Fruit fly (Drosophila melanogaster): Measurements from ENCODE around the gene Nhe1.

The Nhe1 gene

dm6 chr2L:139610-140009 is 33.1 kb upstream of the Nhe1 start (continued):
- TF ChIP-seq CG7839 (tag; optimal IDR thresholded peaks at IDR 0.05) = no peak
- TF ChIP-seq CG12236 (GFP tag; optimal IDR thresholded peaks at IDR 0.05) = no peak
- TF ChIP-seq NFAT (GFP tag; IDR thresholded peaks at IDR 0.05) = no peak
- no peak for TF ChIP-seq CG14441 (GFP tag; IDR thresholded peaks at IDR 0.05)
- peak; percentile 44 for TF ChIP-seq Fer1 (GFP tag; optimal IDR thresholded peaks at IDR 0.05)
- no peak for TF ChIP-seq slp2 (GFP tag; optimal IDR thresholded peaks at IDR 0.05)
- no peak for TF ChIP-seq run (tag; optimal IDR thresholded peaks at IDR 0.05)
- TF ChIP-seq CG6175 (GFP tag; IDR thresholded peaks at IDR 0.05) = no peak
- TF ChIP-seq CG1647 (GFP tag; optimal IDR thresholded peaks at IDR 0.05) = no peak
- TF ChIP-seq PHDP (tag; optimal IDR thresholded peaks at IDR 0.05) = no peak
- TF ChIP-seq CG2889 (GFP tag; IDR thresholded peaks at IDR 0.05) = no peak
- TF ChIP-seq Dek (tag; optimal IDR thresholded peaks at IDR 0.05) = no peak
- TF ChIP-seq CG9876 (GFP tag; optimal IDR thresholded peaks at IDR 0.05) = no peak
- no peak for TF ChIP-seq Bdp1 (GFP tag; optimal IDR thresholded peaks at IDR 0.05)
- TF ChIP-seq sug (tag; optimal IDR thresholded peaks at IDR 0.05) = peak; percentile 94
- TF ChIP-seq CG34376 (GFP tag; optimal IDR thresholded peaks at IDR 0.05) = peak; percentile 79
- TF ChIP-seq CG6854 (GFP tag; optimal IDR thresholded peaks at IDR 0.05) = no peak
- no peak for TF ChIP-seq Tbp (GFP tag; optimal IDR thresholded peaks at IDR 0.05)
- no peak for TF ChIP-seq gsb-n (tag; optimal IDR thresholded peaks at IDR 0.05)
- peak; percentile 19 for TF ChIP-seq Meics (GFP tag; optimal IDR thresholded peaks at IDR 0.05)
- TF ChIP-seq ems (GFP tag; optimal IDR thresholded peaks at IDR 0.05) = no peak
- TF ChIP-seq wek (GFP tag; optimal IDR thresholded peaks at IDR 0.05) = no peak
- no peak for TF ChIP-seq NfI (GFP tag; optimal IDR thresholded peaks at IDR 0.05)
- no peak for TF ChIP-seq Drgx (GFP tag; IDR thresholded peaks at IDR 0.05)
- TF ChIP-seq Lpt (GFP tag; optimal IDR thresholded peaks at IDR 0.05) = no peak
- TF ChIP-seq Dll (GFP tag; IDR thresholded peaks at IDR 0.05; ENCODE audit: partially characterized antibody) = no peak
- TF ChIP-seq zf30C (GFP tag; optimal IDR thresholded peaks at IDR 0.05) = no peak
- no peak for TF ChIP-seq tna (GFP tag; IDR thresholded peaks at IDR 0.05; ENCODE audit: partially characterized antibody)
- TF ChIP-seq nau (GFP tag; optimal IDR thresholded peaks at IDR 0.05) = no peak
- no peak for TF ChIP-seq Opbp (GFP tag; IDR thresholded peaks at IDR 0.05; ENCODE audit: partially characterized antibody)
- TF ChIP-seq bsh (GFP tag; optimal IDR thresholded peaks at IDR 0.05) = no peak
- TF ChIP-seq aop (GFP tag; IDR thresholded peaks at IDR 0.05) = no peak
- no peak for TF ChIP-seq pb (GFP tag; optimal IDR thresholded peaks at IDR 0.05)
- no peak for TF ChIP-seq Dfd (GFP tag; optimal IDR thresholded peaks at IDR 0.05)
- TF ChIP-seq sens (GFP tag) = peak; percentile 22
- TF ChIP-seq ato (GFP tag; IDR thresholded peaks at IDR 0.05; ENCODE audit: partially characterized antibody) = no peak
- TF ChIP-seq Usf (GFP tag; optimal IDR thresholded peaks at IDR 0.05) = no peak
- no peak for TF ChIP-seq CG10565 (GFP tag; optimal IDR thresholded peaks at IDR 0.05)
- no peak for TF ChIP-seq NK7.1 (GFP tag; optimal IDR thresholded peaks at IDR 0.05)
- TF ChIP-seq CG6683 (GFP tag; optimal IDR thresholded peaks at IDR 0.05) = no peak
- TF ChIP-seq CG2678 (tag; optimal IDR thresholded peaks at IDR 0.05) = peak; percentile 27
- TF ChIP-seq CG6272 (GFP tag; IDR thresholded peaks at IDR 0.05) = no peak
- TF ChIP-seq lbe (GFP tag; optimal IDR thresholded peaks at IDR 0.05) = peak; percentile 7
- no peak for TF ChIP-seq twi (tag; optimal IDR thresholded peaks at IDR 0.05)
- TF ChIP-seq dm (GFP tag; optimal IDR thresholded peaks at IDR 0.05) = no peak
- TF ChIP-seq CG16813 (GFP tag; IDR thresholded peaks at IDR 0.05; ENCODE audit: partially characterized antibody) = no peak
- no peak for TF ChIP-seq CG11398 (GFP tag; optimal IDR thresholded peaks at IDR 0.05)
- TF ChIP-seq TFAM (GFP tag; optimal IDR thresholded peaks at IDR 0.05) = no peak
- peak; percentile 23 for TF ChIP-seq CG15514 (GFP tag; optimal IDR thresholded peaks at IDR 0.05)
- TF ChIP-seq az2 (GFP tag; optimal IDR thresholded peaks at IDR 0.05) = no peak
- peak; percentile 69 for TF ChIP-seq mirr (GFP tag; optimal IDR thresholded peaks at IDR 0.05)
- TF ChIP-seq CG8089 (GFP tag; optimal IDR thresholded peaks at IDR 0.05) = no peak

Measured in whole organism, embryonic.